In the genomic region with DNA sequence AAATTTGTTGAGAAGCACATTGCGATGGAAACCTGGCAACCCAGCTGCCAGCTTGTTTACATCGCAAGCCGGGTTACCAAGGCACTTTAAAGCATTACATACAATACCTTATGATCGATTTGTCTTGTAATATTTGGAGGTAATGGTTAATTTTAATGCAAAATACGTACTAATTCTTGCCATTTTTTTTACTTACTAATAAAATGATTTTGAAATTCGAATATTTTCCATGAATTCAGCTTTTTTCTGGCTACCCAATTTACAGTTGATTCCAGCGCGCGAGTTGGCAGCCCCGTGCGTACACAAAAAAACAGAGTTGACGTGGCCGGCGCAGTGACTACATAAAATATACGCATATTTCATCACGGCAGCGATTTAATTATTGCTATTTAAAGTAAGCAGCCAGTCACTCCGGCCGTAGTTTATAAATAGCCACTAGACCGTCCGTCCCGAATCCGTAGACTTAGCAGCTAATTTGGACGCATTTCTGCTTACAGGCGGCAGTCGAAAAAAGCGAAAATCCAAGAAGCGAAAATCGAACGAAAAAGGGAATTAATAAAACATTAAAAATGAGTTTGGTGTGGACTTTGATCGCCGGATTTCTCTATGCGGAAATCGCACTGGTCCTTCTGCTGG, we compare ENCODE assay signal across 1 fruit fly cellular context.
A peak's percentile ranks its signal among the peaks of the same experiment; 100 is the strongest.
TF ChIP-seq lines count a peak whose summit lies in the region.

A gene (minus strand): TSS at position 270 of the 636 bp plus-strand sequence.
A gene (plus strand): TSS at position 310 of the 636 bp plus-strand sequence.

TF ChIP-seq in whole organism, embryonic, 481 proteins besides CTCF, POLR2A, EP300 and RAD21 (continued from another document and continues in another):
- TF ChIP-seq Neu2 (GFP tag; optimal IDR thresholded peaks at IDR 0.05; lab: Kevin White, UChicago; ENCODE audit: borderline replicate concordance): peak; percentile 25
- TF ChIP-seq eve (GFP tag; optimal IDR thresholded peaks at IDR 0.05; lab: Kevin White, UChicago): no peak
- TF ChIP-seq CHES-1-like (GFP tag; optimal IDR thresholded peaks at IDR 0.05; lab: Kevin White, UChicago): peak; percentile 94
- no peak for TF ChIP-seq Hr39 (optimal IDR thresholded peaks at IDR 0.05; lab: Kevin White, UChicago)
- peak; percentile 84 to 95 for TF ChIP-seq Pdp1 (GFP tag; optimal IDR thresholded peaks at IDR 0.05; lab: Kevin White, UChicago)
- peak; percentile 85 for TF ChIP-seq CG6765 (GFP tag; optimal IDR thresholded peaks at IDR 0.05; lab: Kevin White, UChicago)
- peak; percentile 92 for TF ChIP-seq CG2712 (tag; optimal IDR thresholded peaks at IDR 0.05; lab: Kevin White, UChicago)
- no peak for TF ChIP-seq CG6791 (GFP tag; IDR thresholded peaks at IDR 0.05; lab: Robert Waterston, UW; ENCODE audit: partially characterized antibody)
- peak; percentile 79 for TF ChIP-seq CG12219 (GFP tag; optimal IDR thresholded peaks at IDR 0.05; lab: Kevin White, UChicago)
- TF ChIP-seq CG17802 (tag; optimal IDR thresholded peaks at IDR 0.05; lab: Kevin White, UChicago): peak; percentile 69
- peak; percentile 28; the same call in 1 of the 2 replicates for TF ChIP-seq Poxn (GFP tag; IDR thresholded peaks at IDR 0.05; lab: Robert Waterston, UW)
- peak; percentile 83 for TF ChIP-seq Nf-YC (tag; optimal IDR thresholded peaks at IDR 0.05; lab: Kevin White, UChicago)
- TF ChIP-seq slbo (GFP tag; IDR thresholded peaks at IDR 0.05; lab: Robert Waterston, UW): peak; percentile 93
- TF ChIP-seq NfI (GFP tag; optimal IDR thresholded peaks at IDR 0.05; lab: Kevin White, UChicago): peak; percentile 90
- TF ChIP-seq gce (GFP tag; IDR thresholded peaks at IDR 0.05; lab: Robert Waterston, UW): peak; percentile 71; the same call in 2 of the 3 replicates
- peak; percentile 73 for TF ChIP-seq CG2875 (GFP tag; optimal IDR thresholded peaks at IDR 0.05; lab: Kevin White, UChicago)
- peak; percentile 77 for TF ChIP-seq CG10267 (tag; optimal IDR thresholded peaks at IDR 0.05; lab: Kevin White, UChicago)
- TF ChIP-seq trh (GFP tag; optimal IDR thresholded peaks at IDR 0.05; lab: Kevin White, UChicago): peak; percentile 73
- peak; percentile 87 for TF ChIP-seq CG6689 (GFP tag; IDR thresholded peaks at IDR 0.05; lab: Robert Waterston, UW)
- peak; percentile 84; the same call in 2 of the 3 replicates for TF ChIP-seq so (GFP tag; IDR thresholded peaks at IDR 0.05; lab: Robert Waterston, UW)
- TF ChIP-seq kah (GFP tag; optimal IDR thresholded peaks at IDR 0.05; lab: Kevin White, UChicago): peak; percentile 51
- TF ChIP-seq Dp (GFP tag; optimal IDR thresholded peaks at IDR 0.05; lab: Kevin White, UChicago): peak; percentile 70
- peak; percentile 75 for TF ChIP-seq CG6813 (GFP tag; optimal IDR thresholded peaks at IDR 0.05; lab: Kevin White, UChicago)
- peak; percentile 89 for TF ChIP-seq Atf3 (GFP tag; optimal IDR thresholded peaks at IDR 0.05; lab: Kevin White, UChicago)
- peak; percentile 62 for TF ChIP-seq CG31388 (GFP tag; optimal IDR thresholded peaks at IDR 0.05; lab: Kevin White, UChicago)
- peak; percentile 82 for TF ChIP-seq en (GFP tag; optimal IDR thresholded peaks at IDR 0.05; lab: Kevin White, UChicago)
- TF ChIP-seq CG18262 (tag; optimal IDR thresholded peaks at IDR 0.05; lab: Kevin White, UChicago): peak; percentile 88
- TF ChIP-seq bab2 (GFP tag; optimal IDR thresholded peaks at IDR 0.05; lab: Kevin White, UChicago): peak; percentile 83
- TF ChIP-seq Ptx1 (GFP tag; IDR thresholded peaks at IDR 0.05; lab: Robert Waterston, UW): peak; percentile 90
- peak; percentile 84 for TF ChIP-seq Oli (tag; optimal IDR thresholded peaks at IDR 0.05; lab: Kevin White, UChicago)
- peak; percentile 86 to 92 for TF ChIP-seq chif (GFP tag; optimal IDR thresholded peaks at IDR 0.05; lab: Kevin White, UChicago)
- no peak for TF ChIP-seq CG1832 (GFP tag; optimal IDR thresholded peaks at IDR 0.05; lab: Kevin White, UChicago)
- peak; percentile 84 for TF ChIP-seq Bdp1 (GFP tag; optimal IDR thresholded peaks at IDR 0.05; lab: Kevin White, UChicago)
- peak; percentile 91 for TF ChIP-seq Dad (GFP tag; optimal IDR thresholded peaks at IDR 0.05; lab: Kevin White, UChicago)
- peak; percentile 60 for TF ChIP-seq CG8281 (tag; optimal IDR thresholded peaks at IDR 0.05; lab: Kevin White, UChicago)
- TF ChIP-seq ase (GFP tag; IDR thresholded peaks at IDR 0.05; lab: Robert Waterston, UW): peak; percentile 82
- TF ChIP-seq ATbp (GFP tag; optimal IDR thresholded peaks at IDR 0.05; lab: Kevin White, UChicago): peak; percentile 78
- peak; percentile 82 for TF ChIP-seq klu (GFP tag; IDR thresholded peaks at IDR 0.05; lab: Robert Waterston, UW)
- peak; percentile 95 for TF ChIP-seq Max (GFP tag; optimal IDR thresholded peaks at IDR 0.05; lab: Kevin White, UChicago)
- TF ChIP-seq CG4328 (GFP tag; optimal IDR thresholded peaks at IDR 0.05; lab: Kevin White, UChicago): peak; percentile 87
- TF ChIP-seq CG11560 (tag; IDR thresholded peaks at IDR 0.05; lab: Robert Waterston, UW): peak; percentile 80
- no peak for TF ChIP-seq D (optimal IDR thresholded peaks at IDR 0.05; lab: Kevin White, UChicago)
- peak; percentile 76 for TF ChIP-seq D (GFP tag; optimal IDR thresholded peaks at IDR 0.05; lab: Kevin White, UChicago)
- peak; percentile 52 for TF ChIP-seq btn (GFP tag; optimal IDR thresholded peaks at IDR 0.05; lab: Kevin White, UChicago)
- 0 out of 2 replicates have a peak, but pooled peaks have one; percentile 12 for TF ChIP-seq CG1024 (GFP tag; IDR thresholded peaks at IDR 0.05; lab: Robert Waterston, UW)
- TF ChIP-seq Rx (GFP tag; IDR thresholded peaks at IDR 0.05; lab: Robert Waterston, UW): peak; percentile 71; the same call in 1 of the 2 replicates
- peak in 1 of 2 experiments; percentile 42 for TF ChIP-seq Eip74EF (GFP tag; optimal IDR thresholded peaks at IDR 0.05; lab: Kevin White, UChicago)
- TF ChIP-seq CG7839 (tag; optimal IDR thresholded peaks at IDR 0.05; lab: Kevin White, UChicago): peak; percentile 90
- TF ChIP-seq CG12391 (tag; optimal IDR thresholded peaks at IDR 0.05; lab: Kevin White, UChicago): peak; percentile 95
- TF ChIP-seq CG1529 (GFP tag; optimal IDR thresholded peaks at IDR 0.05; lab: Kevin White, UChicago): peak; percentile 79
- no peak for TF ChIP-seq tio (GFP tag; optimal IDR thresholded peaks at IDR 0.05; lab: Kevin White, UChicago)
- TF ChIP-seq CG17829 (tag; optimal IDR thresholded peaks at IDR 0.05; lab: Kevin White, UChicago): peak; percentile 96
- no peak for TF ChIP-seq Bgb (GFP tag; IDR thresholded peaks at IDR 0.05; lab: Robert Waterston, UW; ENCODE audit: partially characterized antibody)
- TF ChIP-seq Ada2b (GFP tag; IDR thresholded peaks at IDR 0.05; lab: Robert Waterston, UW): peak; percentile 86
- TF ChIP-seq tup (GFP tag; optimal IDR thresholded peaks at IDR 0.05; lab: Kevin White, UChicago): peak; percentile 82
- TF ChIP-seq Spps (tag; optimal IDR thresholded peaks at IDR 0.05; lab: Kevin White, UChicago): peak; percentile 78
- TF ChIP-seq mld (GFP tag; IDR thresholded peaks at IDR 0.05; lab: Robert Waterston, UW; ENCODE audit: partially characterized antibody): no peak
- peak; percentile 45 for TF ChIP-seq CG10565 (GFP tag; optimal IDR thresholded peaks at IDR 0.05; lab: Kevin White, UChicago)
- peak; percentile 87 for TF ChIP-seq CG8089 (GFP tag; optimal IDR thresholded peaks at IDR 0.05; lab: Kevin White, UChicago)
- TF ChIP-seq CG10543 (GFP tag; optimal IDR thresholded peaks at IDR 0.05; lab: Kevin White, UChicago): peak; percentile 94
- peak; percentile 83 for TF ChIP-seq luna (GFP tag; optimal IDR thresholded peaks at IDR 0.05; lab: Kevin White, UChicago)
- TF ChIP-seq CG4424 (GFP tag; optimal IDR thresholded peaks at IDR 0.05; lab: Kevin White, UChicago): peak; percentile 91
- no peak for TF ChIP-seq unc-4 (GFP tag; IDR thresholded peaks at IDR 0.05; lab: Robert Waterston, UW; ENCODE audit: partially characterized antibody)
- TF ChIP-seq Xrp1 (GFP tag; IDR thresholded peaks at IDR 0.05; lab: Robert Waterston, UW): peak; percentile 90
- peak; percentile 91 for TF ChIP-seq Bteb2 (GFP tag; optimal IDR thresholded peaks at IDR 0.05; lab: Kevin White, UChicago)
- no peak for TF ChIP-seq yki (optimal IDR thresholded peaks at IDR 0.05; lab: Kevin White, UChicago)
- TF ChIP-seq NK7.1 (GFP tag; optimal IDR thresholded peaks at IDR 0.05; lab: Kevin White, UChicago): peak; percentile 77
- peak; percentile 83 for TF ChIP-seq Taf1 (GFP tag; IDR thresholded peaks at IDR 0.05; lab: Robert Waterston, UW)
- TF ChIP-seq oc (tag; optimal IDR thresholded peaks at IDR 0.05; lab: Kevin White, UChicago): peak; percentile 82
- TF ChIP-seq Opbp (GFP tag; IDR thresholded peaks at IDR 0.05; lab: Robert Waterston, UW; ENCODE audit: partially characterized antibody): no peak
- peak; percentile 81 for TF ChIP-seq croc (GFP tag; conservative IDR thresholded peaks at IDR 0.05; lab: Robert Waterston, UW)
- TF ChIP-seq vnd (GFP tag; IDR thresholded peaks at IDR 0.05; lab: Robert Waterston, UW; ENCODE audit: partially characterized antibody): 0 out of 3 replicates have a peak, but pooled peaks have one; percentile 32
- TF ChIP-seq ara (GFP tag; IDR thresholded peaks at IDR 0.05; lab: Robert Waterston, UW): peak; percentile 78
- peak; percentile 2 for TF ChIP-seq pros (GFP tag; optimal IDR thresholded peaks at IDR 0.05; lab: Kevin White, UChicago)
- peak; percentile 93 for TF ChIP-seq pnt (GFP tag; optimal IDR thresholded peaks at IDR 0.05; lab: Kevin White, UChicago)
- no peak for TF ChIP-seq Sox102F (GFP tag; optimal IDR thresholded peaks at IDR 0.05; lab: Kevin White, UChicago)
- TF ChIP-seq CG17328 (GFP tag; IDR thresholded peaks at IDR 0.05; lab: Robert Waterston, UW): peak; percentile 84
- TF ChIP-seq Drgx (GFP tag; IDR thresholded peaks at IDR 0.05; lab: Robert Waterston, UW): peak; percentile 83
- TF ChIP-seq Nf-YA (GFP tag; IDR thresholded peaks at IDR 0.05; lab: Robert Waterston, UW): peak; percentile 77
- peak; percentile 76 for TF ChIP-seq CG13287 (GFP tag; IDR thresholded peaks at IDR 0.05; lab: Robert Waterston, UW; ENCODE audit: partially characterized antibody)
- peak; percentile 84 for TF ChIP-seq cato (GFP tag; optimal IDR thresholded peaks at IDR 0.05; lab: Kevin White, UChicago; ENCODE audit: borderline replicate concordance)
- peak; percentile 82 for TF ChIP-seq CG12104 (GFP tag; optimal IDR thresholded peaks at IDR 0.05; lab: Kevin White, UChicago)
- TF ChIP-seq CG5180 (GFP tag; optimal IDR thresholded peaks at IDR 0.05; lab: Kevin White, UChicago): peak; percentile 65
- no peak; the same call in 1 of the 2 replicates for TF ChIP-seq sim (GFP tag; IDR thresholded peaks at IDR 0.05; lab: Robert Waterston, UW)
- peak; percentile 86 for TF ChIP-seq dmrt11E (tag; optimal IDR thresholded peaks at IDR 0.05; lab: Kevin White, UChicago)
- peak; percentile 65 for TF ChIP-seq Hand (GFP tag; optimal IDR thresholded peaks at IDR 0.05; lab: Kevin White, UChicago)
- peak; percentile 89 for TF ChIP-seq CG16863 (GFP tag; optimal IDR thresholded peaks at IDR 0.05; lab: Kevin White, UChicago)
- TF ChIP-seq CG7357 (GFP tag; IDR thresholded peaks at IDR 0.05; lab: Robert Waterston, UW): peak; percentile 66; the same call in 2 of the 3 replicates
- peak; percentile 84 for TF ChIP-seq pzg (GFP tag; optimal IDR thresholded peaks at IDR 0.05; lab: Kevin White, UChicago)
- TF ChIP-seq C15 (GFP tag; IDR thresholded peaks at IDR 0.05; lab: Robert Waterston, UW): peak; percentile 67; the same call in 1 of the 3 replicates
- peak; percentile 45 for TF ChIP-seq CG6654 (GFP tag; optimal IDR thresholded peaks at IDR 0.05; lab: Kevin White, UChicago)
- peak; percentile 54 for TF ChIP-seq kni (GFP tag; optimal IDR thresholded peaks at IDR 0.05; lab: Kevin White, UChicago)
- peak; percentile 76 for TF ChIP-seq onecut (GFP tag; IDR thresholded peaks at IDR 0.05; lab: Robert Waterston, UW)
- TF ChIP-seq CG15601 (tag; optimal IDR thresholded peaks at IDR 0.05; lab: Kevin White, UChicago): peak; percentile 90
- peak; percentile 69 for TF ChIP-seq rib (GFP tag; IDR thresholded peaks at IDR 0.05; lab: Robert Waterston, UW)
- TF ChIP-seq hkb (optimal IDR thresholded peaks at IDR 0.05; lab: Kevin White, UChicago): peak; percentile 88
- TF ChIP-seq hkb (GFP tag; IDR thresholded peaks at IDR 0.05; lab: Robert Waterston, UW): peak; percentile 81
- no peak for TF ChIP-seq ac (GFP tag; optimal IDR thresholded peaks at IDR 0.05; lab: Kevin White, UChicago)
- no peak for TF ChIP-seq cg (GFP tag; optimal IDR thresholded peaks at IDR 0.05; lab: Kevin White, UChicago)
- TF ChIP-seq CG7928 (GFP tag; optimal IDR thresholded peaks at IDR 0.05; lab: Kevin White, UChicago): peak; percentile 68
- peak; percentile 14 to 65 for TF ChIP-seq tll (GFP tag; optimal IDR thresholded peaks at IDR 0.05; lab: Kevin White, UChicago)
- peak; percentile 81 for TF ChIP-seq E2f2 (GFP tag; IDR thresholded peaks at IDR 0.05; lab: Robert Waterston, UW)
- TF ChIP-seq Sox100B (GFP tag; optimal IDR thresholded peaks at IDR 0.05; lab: Kevin White, UChicago): no peak
- TF ChIP-seq CG14965 (GFP tag; optimal IDR thresholded peaks at IDR 0.05; lab: Kevin White, UChicago; ENCODE audit: borderline replicate concordance): no peak
- peak; percentile 87 for TF ChIP-seq CG10979 (tag; optimal IDR thresholded peaks at IDR 0.05; lab: Kevin White, UChicago)
- TF ChIP-seq CG30020 (tag; optimal IDR thresholded peaks at IDR 0.05; lab: Kevin White, UChicago): peak; percentile 82
- peak; percentile 87 for TF ChIP-seq Fer2 (tag; optimal IDR thresholded peaks at IDR 0.05; lab: Kevin White, UChicago)
- peak; percentile 74 for TF ChIP-seq CG14667 (GFP tag; IDR thresholded peaks at IDR 0.05; lab: Robert Waterston, UW)
- TF ChIP-seq trem (tag; optimal IDR thresholded peaks at IDR 0.05; lab: Kevin White, UChicago): peak; percentile 100
- peak; percentile 86 for TF ChIP-seq CG7372 (GFP tag; IDR thresholded peaks at IDR 0.05; lab: Robert Waterston, UW)
- peak; percentile 86 for TF ChIP-seq CG13296 (GFP tag; optimal IDR thresholded peaks at IDR 0.05; lab: Kevin White, UChicago)
- TF ChIP-seq sna (GFP tag; IDR thresholded peaks at IDR 0.05; lab: Robert Waterston, UW; ENCODE audit: partially characterized antibody): no peak
- TF ChIP-seq Camta (GFP tag; optimal IDR thresholded peaks at IDR 0.05; lab: Kevin White, UChicago): peak; percentile 93
- TF ChIP-seq CG14860 (GFP tag; IDR thresholded peaks at IDR 0.05; lab: Robert Waterston, UW; ENCODE audit: partially characterized antibody): no peak
- 0 out of 3 replicates have a peak, but pooled peaks have one; percentile 54 for TF ChIP-seq knrl (GFP tag; IDR thresholded peaks at IDR 0.05; lab: Robert Waterston, UW; ENCODE audit: partially characterized antibody)
- TF ChIP-seq nom (GFP tag; optimal IDR thresholded peaks at IDR 0.05; lab: Kevin White, UChicago): peak; percentile 83
- TF ChIP-seq Dref (GFP tag; IDR thresholded peaks at IDR 0.05; lab: Robert Waterston, UW): peak; percentile 40; the same call in 1 of the 2 replicates
- no peak for TF ChIP-seq CG2129 (GFP tag; IDR thresholded peaks at IDR 0.05; lab: Robert Waterston, UW; ENCODE audit: partially characterized antibody)
